Fruit fly (Drosophila melanogaster): ENCODE measurements around the gene CG11964.
A peak's percentile ranks its signal among the peaks of the same experiment; 100 is the strongest.

Gene CG11964

dm6 chr3R:8892993-8893670 lies 51.7 kb downstream of the CG11964 start (continued):
- TF ChIP-seq CG2678 (tag; optimal IDR thresholded peaks at IDR 0.05): peak; percentile 41
- peak; percentile 41 for TF ChIP-seq CG12391 (tag; optimal IDR thresholded peaks at IDR 0.05)
- peak; percentile 35; the same call in 1 of the 2 replicates for TF ChIP-seq Ptx1 (GFP tag; IDR thresholded peaks at IDR 0.05)
- peak; percentile 24; the same call in 1 of the 2 replicates for TF ChIP-seq HLH3B (GFP tag; IDR thresholded peaks at IDR 0.05)
- no peak for TF ChIP-seq slp2 (GFP tag; optimal IDR thresholded peaks at IDR 0.05)
- TF ChIP-seq CG11504 (tag; optimal IDR thresholded peaks at IDR 0.05): peak; percentile 12
- TF ChIP-seq lilli (GFP tag; optimal IDR thresholded peaks at IDR 0.05): peak; percentile 52
- TF ChIP-seq CG31441 (GFP tag; IDR thresholded peaks at IDR 0.05): peak; percentile 12; the same call in 1 of the 2 replicates
- TF ChIP-seq vvl (GFP tag; IDR thresholded peaks at IDR 0.05): peak; percentile 42; the same call in 1 of the 2 replicates
- 0 out of 2 replicates have a peak, but pooled peaks have one; percentile 20 for TF ChIP-seq sisA (GFP tag; IDR thresholded peaks at IDR 0.05)
- TF ChIP-seq caup (GFP tag; optimal IDR thresholded peaks at IDR 0.05; ENCODE audit: severe bottlenecking): no peak
- peak; percentile 43; the same call in 1 of the 2 replicates for TF ChIP-seq Rfx (GFP tag; IDR thresholded peaks at IDR 0.05)
- peak; percentile 73 for TF ChIP-seq sens (GFP tag)
- no peak for TF ChIP-seq z (GFP tag; IDR thresholded peaks at IDR 0.05)
- TF ChIP-seq CG11695 (GFP tag; IDR thresholded peaks at IDR 0.05): 0 out of 3 replicates have a peak, but pooled peaks have one; percentile 27
- peak in 1 of 2 experiments; percentile 13 for TF ChIP-seq dpn (GFP tag; optimal IDR thresholded peaks at IDR 0.05)
- TF ChIP-seq slbo (GFP tag; IDR thresholded peaks at IDR 0.05): peak; percentile 61
- no peak for TF ChIP-seq ro (GFP tag; IDR thresholded peaks at IDR 0.05)
- 0 out of 3 replicates have a peak, but pooled peaks have one; percentile 11 for TF ChIP-seq CG14050 (GFP tag; IDR thresholded peaks at IDR 0.05)
- no peak for TF ChIP-seq chm (GFP tag; IDR thresholded peaks at IDR 0.05)
- no peak for TF ChIP-seq CG11247 (GFP tag; IDR thresholded peaks at IDR 0.05)
- no peak for TF ChIP-seq Jarid2 (GFP tag; optimal IDR thresholded peaks at IDR 0.05)
- TF ChIP-seq al (GFP tag; IDR thresholded peaks at IDR 0.05): no peak
- TF ChIP-seq CG7372 (GFP tag; IDR thresholded peaks at IDR 0.05): no peak
- TF ChIP-seq CG12155 (GFP tag; optimal IDR thresholded peaks at IDR 0.05): peak; percentile 17
- peak; percentile 52 for TF ChIP-seq gem (tag; optimal IDR thresholded peaks at IDR 0.05)
- TF ChIP-seq prd (optimal IDR thresholded peaks at IDR 0.05): no peak
- peak; percentile 51; the same call in 1 of the 3 replicates for TF ChIP-seq prd (GFP tag; IDR thresholded peaks at IDR 0.05)
- peak; percentile 54; the same call in 1 of the 2 replicates for TF ChIP-seq CG32532 (GFP tag; IDR thresholded peaks at IDR 0.05)
- TF ChIP-seq fd3F (GFP tag; optimal IDR thresholded peaks at IDR 0.05): peak; percentile 2
- no peak for TF ChIP-seq Atf3 (GFP tag; optimal IDR thresholded peaks at IDR 0.05)
- no peak for TF ChIP-seq Sry-β (GFP tag; optimal IDR thresholded peaks at IDR 0.05)
- peak; percentile 0 for TF ChIP-seq mam (GFP tag; optimal IDR thresholded peaks at IDR 0.05)
- peak; percentile 15 for TF ChIP-seq CG9727 (GFP tag; optimal IDR thresholded peaks at IDR 0.05)
- peak; percentile 12 for TF ChIP-seq CoRest (tag; optimal IDR thresholded peaks at IDR 0.05)
- TF ChIP-seq Pdp1 (GFP tag; optimal IDR thresholded peaks at IDR 0.05): peak in 1 of 2 experiments; percentile 8
- TF ChIP-seq unpg (GFP tag; optimal IDR thresholded peaks at IDR 0.05): peak; percentile 11
- TF ChIP-seq CG30403 (GFP tag; optimal IDR thresholded peaks at IDR 0.05): peak; percentile 12
- TF ChIP-seq CG1603 (tag; optimal IDR thresholded peaks at IDR 0.05): peak; percentile 18
- TF ChIP-seq CG15011 (GFP tag; optimal IDR thresholded peaks at IDR 0.05): no peak
- peak; percentile 31 for TF ChIP-seq grau (tag; optimal IDR thresholded peaks at IDR 0.05)
- peak; percentile 24 for TF ChIP-seq CG17359 (tag; optimal IDR thresholded peaks at IDR 0.05)
- peak in 1 of 2 experiments; percentile 25 for TF ChIP-seq bsh (GFP tag; optimal IDR thresholded peaks at IDR 0.05)
- TF ChIP-seq Xbp1 (GFP tag; optimal IDR thresholded peaks at IDR 0.05): peak; percentile 20
- peak; percentile 8 for TF ChIP-seq CG17385 (GFP tag; optimal IDR thresholded peaks at IDR 0.05)
- no peak for TF ChIP-seq hb (GFP tag; IDR thresholded peaks at IDR 0.05; ENCODE audit: partially characterized antibody)
- TF ChIP-seq CG9932 (GFP tag; IDR thresholded peaks at IDR 0.05): peak; percentile 64
- TF ChIP-seq Dip3 (GFP tag; optimal IDR thresholded peaks at IDR 0.05): peak; percentile 32
- TF ChIP-seq ac (GFP tag; optimal IDR thresholded peaks at IDR 0.05): no peak

All from whole organism, embryonic.